Worm (Caenorhabditis elegans): ENCODE measurements around the gene dpy-28.

Gene dpy-28

DNA sequence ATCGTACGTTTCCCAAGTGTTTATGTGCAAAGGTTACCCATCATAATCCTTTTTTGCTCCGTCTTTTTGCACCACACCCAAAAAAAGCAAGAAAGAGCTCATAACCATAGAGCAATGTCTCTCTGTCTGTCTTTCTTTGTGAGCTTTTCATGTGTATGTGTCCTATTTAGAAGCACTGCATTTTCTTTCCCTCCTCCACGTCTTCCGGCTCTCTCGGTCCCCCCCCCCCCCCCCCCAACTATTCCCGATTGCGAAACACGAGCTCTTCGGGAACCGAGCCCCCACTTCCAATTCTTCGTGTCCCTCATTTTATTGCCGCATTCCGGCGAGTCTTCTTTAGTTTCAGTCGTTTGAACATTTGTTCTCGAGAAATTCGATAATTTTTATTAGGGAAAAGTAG, 43.9 kb downstream of the dpy-28 start:
- TF ChIP-seq unc-120 (tag; optimal IDR thresholded peaks at IDR 0.05; ENCODE audit: poor library complexity, severe bottlenecking) (no peak), cnd-1 (tag; optimal IDR thresholded peaks at IDR 0.05) (no peak), sptf-1 (tag; optimal IDR thresholded peaks at IDR 0.05) (peak; percentile 9), ztf-11 (tag; optimal IDR thresholded peaks at IDR 0.05) (no peak), ces-1 (GFP tag; optimal IDR thresholded peaks at IDR 0.05) (no peak), mls-2 (tag; optimal IDR thresholded peaks at IDR 0.05) (peak; percentile 6), mep-1 (tag; optimal IDR thresholded peaks at IDR 0.05) (no peak), ceh-83 (GFP tag; optimal IDR thresholded peaks at IDR 0.05) (no peak), nhr-76 (tag; optimal IDR thresholded peaks at IDR 0.05) (no peak), nhr-12 (tag; optimal IDR thresholded peaks at IDR 0.05) (no peak), bed-3 (GFP tag; optimal IDR thresholded peaks at IDR 0.05) (no peak), tbx-8 (GFP tag; optimal IDR thresholded peaks at IDR 0.05) (no peak), unc-62 (GFP tag; optimal IDR thresholded peaks at IDR 0.05) (no peak)

DNA sequence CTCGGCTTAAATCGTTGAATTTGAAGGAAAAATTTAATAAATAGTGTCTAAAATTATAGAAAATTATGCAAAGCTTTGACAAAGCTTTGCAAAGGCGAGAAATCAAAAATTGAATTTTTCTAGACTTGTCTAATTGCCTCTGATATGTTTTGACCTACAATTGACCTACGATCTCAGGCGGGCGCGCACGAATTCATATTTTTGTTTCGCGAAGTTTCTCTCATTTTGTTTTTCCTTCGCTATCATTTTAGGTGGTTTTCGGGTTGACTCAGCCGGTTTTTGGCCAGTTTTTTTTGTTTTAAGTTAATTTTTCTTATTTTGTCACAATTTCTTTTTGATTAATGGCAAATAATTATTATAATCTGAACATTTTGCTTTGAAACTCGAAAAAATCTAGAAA, 44.3 kb downstream of the dpy-28 start:
- TF ChIP-seq blmp-1 (tag; optimal IDR thresholded peaks at IDR 0.05) (no peak), ztf-11 (tag; optimal IDR thresholded peaks at IDR 0.05) (no peak), zip-8 (tag; optimal IDR thresholded peaks at IDR 0.05) (no peak), mls-2 (tag; optimal IDR thresholded peaks at IDR 0.05) (no peak), nhr-2 (tag; optimal IDR thresholded peaks at IDR 0.05) (no peak), ceh-83 (GFP tag; optimal IDR thresholded peaks at IDR 0.05) (no peak), tbx-8 (GFP tag; optimal IDR thresholded peaks at IDR 0.05) (no peak), snpc-4 (tag; optimal IDR thresholded peaks at IDR 0.05) (no peak)

DNA sequence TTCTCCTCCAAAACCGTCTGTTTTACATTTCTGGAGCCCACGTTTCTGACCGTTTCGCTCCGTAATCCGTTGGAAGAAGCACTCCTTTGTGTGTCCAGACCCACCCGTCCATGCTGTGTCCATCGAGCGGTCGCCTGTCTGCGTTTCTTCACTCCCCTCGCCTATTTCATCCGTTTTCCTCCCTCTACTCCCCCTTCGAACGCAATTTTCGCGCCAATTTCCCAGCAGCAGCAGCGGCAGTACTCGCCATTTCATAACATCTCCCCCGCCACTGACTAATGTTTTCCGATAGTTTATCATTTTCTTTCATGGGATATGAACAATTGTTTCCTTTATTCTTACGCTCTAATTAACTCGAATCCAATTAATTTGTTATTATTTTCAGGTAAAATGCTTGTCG, 45.0 kb downstream of the dpy-28 start:
- TF ChIP-seq ces-1 (GFP tag; optimal IDR thresholded peaks at IDR 0.05) (peak; percentile 43), unc-120 (tag; optimal IDR thresholded peaks at IDR 0.05; ENCODE audit: poor library complexity, severe bottlenecking) (peak; percentile 39), ceh-43 (GFP tag; optimal IDR thresholded peaks at IDR 0.05) (peak; percentile 17), ham-2 (GFP tag; optimal IDR thresholded peaks at IDR 0.05) (peak; percentile 64), zip-8 (tag; optimal IDR thresholded peaks at IDR 0.05) (no peak), mep-1 (tag; optimal IDR thresholded peaks at IDR 0.05) (peak; percentile 11)

DNA sequence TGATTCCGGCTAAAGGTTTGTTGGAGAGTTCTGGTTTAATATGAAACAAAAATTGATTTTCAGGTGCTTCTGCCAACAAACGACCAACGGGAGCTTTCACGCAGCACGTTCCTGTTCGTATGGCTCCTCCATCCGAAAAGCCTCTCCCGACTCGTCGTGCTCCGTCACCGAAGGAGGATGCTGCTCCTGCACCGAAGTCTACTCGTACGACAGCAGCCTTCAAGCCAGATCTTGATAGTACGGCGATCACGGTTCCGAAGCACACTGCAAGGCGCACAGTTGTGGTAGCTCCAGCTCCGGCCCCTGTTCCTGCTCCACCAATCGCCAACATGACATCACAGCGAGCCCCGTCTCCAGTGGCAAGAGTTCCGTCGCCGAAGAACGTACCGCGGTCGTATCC, 45.9 kb downstream of the dpy-28 start:
- no peak for TF ChIP-seq mls-2 (tag; optimal IDR thresholded peaks at IDR 0.05)
- TF ChIP-seq drap-1 (GFP tag; optimal IDR thresholded peaks at IDR 0.05), result no peak
- no peak for TF ChIP-seq lin-13 (tag; optimal IDR thresholded peaks at IDR 0.05)
- no peak for TF ChIP-seq pha-4 (tag; optimal IDR thresholded peaks at IDR 0.05)
- TF ChIP-seq ham-2 (GFP tag; optimal IDR thresholded peaks at IDR 0.05), result no peak
- no peak for TF ChIP-seq nhr-28 (tag; optimal IDR thresholded peaks at IDR 0.05)
- TF ChIP-seq cnd-1 (tag; optimal IDR thresholded peaks at IDR 0.05), result no peak
- TF ChIP-seq flh-1 (GFP tag; optimal IDR thresholded peaks at IDR 0.05), result no peak
- TF ChIP-seq unc-62 (GFP tag; optimal IDR thresholded peaks at IDR 0.05), result no peak
- TF ChIP-seq unc-120 (tag; optimal IDR thresholded peaks at IDR 0.05; ENCODE audit: poor library complexity, severe bottlenecking), result no peak
- TF ChIP-seq unc-39 (tag; optimal IDR thresholded peaks at IDR 0.05), result no peak
- no peak for TF ChIP-seq snpc-4 (tag; optimal IDR thresholded peaks at IDR 0.05)
- no peak for TF ChIP-seq M03D4.4 (tag; optimal IDR thresholded peaks at IDR 0.05)
- TF ChIP-seq ceh-83 (GFP tag; optimal IDR thresholded peaks at IDR 0.05), result no peak
- no peak for TF ChIP-seq blmp-1 (tag; optimal IDR thresholded peaks at IDR 0.05)
- TF ChIP-seq elt-3 (tag; optimal IDR thresholded peaks at IDR 0.05), result no peak
- TF ChIP-seq lin-32 (GFP tag; optimal IDR thresholded peaks at IDR 0.05), result no peak

- no peak for TF ChIP-seq nhr-28 (tag; optimal IDR thresholded peaks at IDR 0.05)
- TF ChIP-seq sem-2 (GFP tag; optimal IDR thresholded peaks at IDR 0.05), result no peak
Observed at ce11 chrIII:10809568-10809967, 46.6 kb downstream of the dpy-28 start.

ce11 chrIII:10810483-10810836, 47.5 kb downstream of the dpy-28 start:
- TF ChIP-seq mab-5 (tag; optimal IDR thresholded peaks at IDR 0.05) (no peak), snpc-4 (tag; optimal IDR thresholded peaks at IDR 0.05) (no peak), blmp-1 (tag; optimal IDR thresholded peaks at IDR 0.05) (no peak), M03D4.4 (tag; optimal IDR thresholded peaks at IDR 0.05) (no peak), ztf-11 (tag; optimal IDR thresholded peaks at IDR 0.05) (no peak), bed-3 (GFP tag; optimal IDR thresholded peaks at IDR 0.05) (no peak), elt-3 (tag; optimal IDR thresholded peaks at IDR 0.05) (no peak), ceh-39 (tag; optimal IDR thresholded peaks at IDR 0.05) (no peak), drap-1 (GFP tag; optimal IDR thresholded peaks at IDR 0.05) (no peak), hlh-1 (tag; optimal IDR thresholded peaks at IDR 0.05) (no peak), nhr-2 (tag; optimal IDR thresholded peaks at IDR 0.05) (no peak)

Measured in whole organism, mixed stage, embryonic.